Worm (Caenorhabditis elegans) whole organism, L3 larva: Measurements from ENCODE around the gene ZK673.1.

Experiments
- ZK546.5 ChIP-seq: sonication (generic microtip); optimal IDR thresholded peaks from 2 replicates; lab custom pipeline; 2017; ENCODE audit warnings: missing biosample characterization, missing genetic modification characterization
- ama-1 ChIP-seq: fragments of 150-350 bp; optimal IDR thresholded peaks from 2 replicates; lab custom pipeline; 2018
- fkh-10 ChIP-seq: sonication (generic microtip); optimal IDR thresholded peaks from 2 replicates; lab custom pipeline; 2017; ENCODE audit warnings: missing biosample characterization, missing genetic modification reagents, missing genetic modification characterization
- nhr-237 ChIP-seq: fragments of 150-350 bp; optimal IDR thresholded peaks from 2 replicates; lab custom pipeline; 2014; ENCODE audit warnings: missing biosample characterization, missing genetic modification characterization
- pha-4 ChIP-seq: fragments of 150-350 bp; optimal IDR thresholded peaks from 2 replicates; lab custom pipeline; 2014; ENCODE audit warnings: missing biosample characterization, missing genetic modification reagents, missing genetic modification characterization
- pqm-1 ChIP-seq: fragments of 150-350 bp; optimal IDR thresholded peaks from 2 replicates; lab custom pipeline; 2017; ENCODE audit warnings: missing biosample characterization, missing genetic modification characterization, inconsistent platforms
- sea-2 ChIP-seq: fragments of 150-350 bp; sonication (generic microtip); optimal IDR thresholded peaks from 4 replicates; lab custom pipeline; 2014; ENCODE audit warnings: missing biosample characterization, missing genetic modification reagents, missing genetic modification characterization
- tbx-2 ChIP-seq: sonication (generic microtip); optimal IDR thresholded peaks from 2 replicates; lab custom pipeline; 2016; ENCODE audit warnings: mild to moderate bottlenecking, missing genetic modification characterization, missing compliant biosample characterization
- unc-39 ChIP-seq: sonication (generic microtip); optimal IDR thresholded peaks from 4 replicates; lab custom pipeline; 2017; ENCODE audit warnings: missing biosample characterization, missing genetic modification characterization
- zag-1 ChIP-seq: fragments of 150-350 bp; optimal IDR thresholded peaks from 2 replicates; lab custom pipeline; 2014; ENCODE audit warnings: missing biosample characterization, missing genetic modification characterization

DNA sequence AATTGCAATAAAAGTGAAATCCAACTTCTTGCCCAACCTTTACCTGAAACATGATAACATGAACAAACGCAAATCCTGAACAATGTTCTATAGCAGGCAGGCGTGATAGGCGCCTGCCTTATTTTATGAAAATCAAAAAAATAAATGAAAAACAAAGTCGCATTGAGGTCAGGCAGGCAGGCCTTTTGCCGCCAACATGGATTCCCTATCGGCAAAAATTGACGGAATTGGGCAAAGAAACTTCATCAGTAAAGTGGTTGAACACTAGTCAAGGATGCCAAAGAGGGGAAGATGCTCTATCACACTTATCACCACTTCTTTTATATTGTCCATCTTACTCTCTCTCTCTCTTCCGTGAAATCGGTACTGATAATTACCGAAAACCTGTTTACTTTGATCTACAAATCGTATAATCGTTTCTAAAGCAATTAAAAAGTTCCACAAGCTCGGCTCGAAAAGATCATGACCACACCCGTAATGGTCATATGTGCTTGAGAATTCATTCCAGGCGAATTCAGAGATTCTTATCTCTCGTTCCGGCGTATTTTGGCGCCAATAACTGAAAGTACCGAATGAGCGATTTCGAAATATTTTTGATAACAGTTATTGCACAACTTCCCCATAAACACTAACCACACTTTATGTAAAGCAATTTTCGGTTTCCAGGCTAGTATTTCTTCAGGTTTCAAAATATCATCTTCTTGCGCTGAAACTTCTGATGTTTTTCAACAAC, 39.0 kb downstream of the ZK673.1 start, which contains the start of the genes clec-60 and ZK666.11:
- TF ChIP-seq unc-39 (no peak), pha-4 (tag; lab: Kevin White, UChicago) (no peak), ZK546.5 (tag; lab: Kevin White, UChicago) (no peak), ama-1 (lab: Kevin White, UChicago) (no peak), nhr-237 (tag; lab: Kevin White, UChicago) (no peak), sea-2 (no peak), fkh-10 (GFP tag; lab: Kevin White, UChicago) (no peak), zag-1 (tag; lab: Kevin White, UChicago) (no peak), tbx-2 (tag; lab: Kevin White, UChicago) (no peak), pqm-1 (tag; lab: Kevin White, UChicago) (peak; percentile 36)
